1 fruit fly cellular context compared by ENCODE assay signal in genomic region chr2L:7042150-7042811, dm6.
TF ChIP-seq lines count a peak whose summit lies in the region.

No protein-coding gene starts in this region.

TF ChIP-seq in whole organism, embryonic, 481 proteins besides CTCF, POLR2A, EP300 and RAD21 (continued from another document and continues in another):
- peak; percentile 38 for TF ChIP-seq Ssrp (tag; optimal IDR thresholded peaks at IDR 0.05; lab: Kevin White, UChicago)
- 0 out of 3 replicates have a peak, but pooled peaks have one; percentile 61 for TF ChIP-seq jigr1 (GFP tag; IDR thresholded peaks at IDR 0.05; lab: Robert Waterston, UW)
- no peak for TF ChIP-seq tin (GFP tag; optimal IDR thresholded peaks at IDR 0.05; lab: Kevin White, UChicago)
- peak; percentile 55 for TF ChIP-seq knrl (GFP tag; IDR thresholded peaks at IDR 0.05; lab: Robert Waterston, UW; ENCODE audit: partially characterized antibody)
- TF ChIP-seq tap (tag; optimal IDR thresholded peaks at IDR 0.05; lab: Kevin White, UChicago): no peak
- TF ChIP-seq Spps (tag; optimal IDR thresholded peaks at IDR 0.05; lab: Kevin White, UChicago): no peak
- no peak for TF ChIP-seq bab2 (GFP tag; optimal IDR thresholded peaks at IDR 0.05; lab: Kevin White, UChicago)
- TF ChIP-seq Atf6 (GFP tag; IDR thresholded peaks at IDR 0.05; lab: Robert Waterston, UW): no peak
- TF ChIP-seq CG11695 (GFP tag; IDR thresholded peaks at IDR 0.05; lab: Robert Waterston, UW): peak; percentile 53; the same call in 1 of the 3 replicates
- peak; percentile 82 for TF ChIP-seq dm (GFP tag; optimal IDR thresholded peaks at IDR 0.05; lab: Kevin White, UChicago)
- TF ChIP-seq unc-4 (GFP tag; IDR thresholded peaks at IDR 0.05; lab: Robert Waterston, UW; ENCODE audit: partially characterized antibody): peak; percentile 69
- TF ChIP-seq ken (GFP tag; IDR thresholded peaks at IDR 0.05; lab: Robert Waterston, UW): peak; percentile 66; the same call in 2 of the 3 replicates
- no peak; the same call in 1 of the 2 replicates for TF ChIP-seq CG1024 (GFP tag; IDR thresholded peaks at IDR 0.05; lab: Robert Waterston, UW)
- peak; percentile 93 for TF ChIP-seq CG12659 (GFP tag; optimal IDR thresholded peaks at IDR 0.05; lab: Kevin White, UChicago)
- no peak for TF ChIP-seq sim (GFP tag; IDR thresholded peaks at IDR 0.05; lab: Robert Waterston, UW)
- TF ChIP-seq CG18599 (GFP tag; optimal IDR thresholded peaks at IDR 0.05; lab: Kevin White, UChicago): peak; percentile 57
- TF ChIP-seq CG8281 (tag; optimal IDR thresholded peaks at IDR 0.05; lab: Kevin White, UChicago): no peak
- TF ChIP-seq CG17359 (tag; optimal IDR thresholded peaks at IDR 0.05; lab: Kevin White, UChicago): no peak
- TF ChIP-seq nerfin-1 (tag; optimal IDR thresholded peaks at IDR 0.05; lab: Kevin White, UChicago): peak; percentile 35
- no peak for TF ChIP-seq CG4820 (GFP tag; optimal IDR thresholded peaks at IDR 0.05; lab: Kevin White, UChicago)
- peak; percentile 58 for TF ChIP-seq gem (tag; optimal IDR thresholded peaks at IDR 0.05; lab: Kevin White, UChicago)
- TF ChIP-seq CG30431 (GFP tag; optimal IDR thresholded peaks at IDR 0.05; lab: Kevin White, UChicago): no peak
- TF ChIP-seq Sry-β (GFP tag; optimal IDR thresholded peaks at IDR 0.05; lab: Kevin White, UChicago): peak; percentile 22
- no peak for TF ChIP-seq jumu (GFP tag; optimal IDR thresholded peaks at IDR 0.05; lab: Kevin White, UChicago)
- TF ChIP-seq CG12391 (tag; optimal IDR thresholded peaks at IDR 0.05; lab: Kevin White, UChicago): peak; percentile 52
- peak; percentile 29; the same call in 1 of the 3 replicates for TF ChIP-seq CG14860 (GFP tag; IDR thresholded peaks at IDR 0.05; lab: Robert Waterston, UW; ENCODE audit: partially characterized antibody)
- peak; percentile 39 for TF ChIP-seq twi (tag; optimal IDR thresholded peaks at IDR 0.05; lab: Kevin White, UChicago)
- TF ChIP-seq CG17328 (GFP tag; IDR thresholded peaks at IDR 0.05; lab: Robert Waterston, UW): peak; percentile 64
- TF ChIP-seq Atf-2 (GFP tag; optimal IDR thresholded peaks at IDR 0.05; lab: Kevin White, UChicago): no peak
- peak; percentile 61 for TF ChIP-seq CG7839 (tag; optimal IDR thresholded peaks at IDR 0.05; lab: Kevin White, UChicago)
- TF ChIP-seq z (GFP tag; IDR thresholded peaks at IDR 0.05; lab: Robert Waterston, UW): no peak
- TF ChIP-seq CG15601 (tag; optimal IDR thresholded peaks at IDR 0.05; lab: Kevin White, UChicago): peak; percentile 8
- TF ChIP-seq toy (GFP tag; IDR thresholded peaks at IDR 0.05; lab: Robert Waterston, UW): no peak
- peak; percentile 31 for TF ChIP-seq CG12744 (GFP tag; optimal IDR thresholded peaks at IDR 0.05; lab: Kevin White, UChicago)
- no peak for TF ChIP-seq CG7271 (tag; optimal IDR thresholded peaks at IDR 0.05; lab: Kevin White, UChicago)
- TF ChIP-seq Fer2 (tag; optimal IDR thresholded peaks at IDR 0.05; lab: Kevin White, UChicago): no peak
- TF ChIP-seq CG6683 (GFP tag; optimal IDR thresholded peaks at IDR 0.05; lab: Kevin White, UChicago): no peak
- TF ChIP-seq phol (tag; optimal IDR thresholded peaks at IDR 0.05; lab: Kevin White, UChicago): peak; percentile 21
- TF ChIP-seq Side (GFP tag; optimal IDR thresholded peaks at IDR 0.05; lab: Kevin White, UChicago): peak; percentile 53
- peak; percentile 49 for TF ChIP-seq CG13775 (GFP tag; optimal IDR thresholded peaks at IDR 0.05; lab: Kevin White, UChicago)
- TF ChIP-seq exex (tag; optimal IDR thresholded peaks at IDR 0.05; lab: Kevin White, UChicago): peak; percentile 12
- peak; percentile 63 for TF ChIP-seq CG13894 (tag; optimal IDR thresholded peaks at IDR 0.05; lab: Kevin White, UChicago)
- peak; percentile 66 for TF ChIP-seq CG2120 (GFP tag; optimal IDR thresholded peaks at IDR 0.05; lab: Kevin White, UChicago)
- TF ChIP-seq CG30403 (GFP tag; optimal IDR thresholded peaks at IDR 0.05; lab: Kevin White, UChicago): peak; percentile 44
- TF ChIP-seq ssp (GFP tag; IDR thresholded peaks at IDR 0.05; lab: Robert Waterston, UW): peak; percentile 29; the same call in 1 of the 2 replicates
- TF ChIP-seq wek (GFP tag; optimal IDR thresholded peaks at IDR 0.05; lab: Kevin White, UChicago): no peak
- TF ChIP-seq Aef1 (GFP tag; IDR thresholded peaks at IDR 0.05; lab: Robert Waterston, UW): peak; percentile 40
- peak; percentile 71 for TF ChIP-seq CG34224 (GFP tag; IDR thresholded peaks at IDR 0.05; lab: Robert Waterston, UW; ENCODE audit: partially characterized antibody)
- peak; percentile 59 for TF ChIP-seq her (GFP tag; optimal IDR thresholded peaks at IDR 0.05; lab: Kevin White, UChicago)
- peak; percentile 79 for TF ChIP-seq Hmr (GFP tag; optimal IDR thresholded peaks at IDR 0.05; lab: Kevin White, UChicago)
- TF ChIP-seq HLH4C (GFP tag; IDR thresholded peaks at IDR 0.05; lab: Robert Waterston, UW; ENCODE audit: partially characterized antibody): peak; percentile 59
- no peak for TF ChIP-seq Dip2 (GFP tag; IDR thresholded peaks at IDR 0.05; lab: Robert Waterston, UW)
- peak; percentile 65 for TF ChIP-seq disco-r (GFP tag; optimal IDR thresholded peaks at IDR 0.05; lab: Kevin White, UChicago)
- no peak for TF ChIP-seq sc (optimal IDR thresholded peaks at IDR 0.05; lab: Kevin White, UChicago)
- no peak for TF ChIP-seq sc (GFP tag; optimal IDR thresholded peaks at IDR 0.05; lab: Kevin White, UChicago)
- no peak for TF ChIP-seq h (optimal IDR thresholded peaks at IDR 0.05; lab: Kevin White, UChicago)
- no peak for TF ChIP-seq ATbp (GFP tag; optimal IDR thresholded peaks at IDR 0.05; lab: Kevin White, UChicago)
- peak; percentile 98 for TF ChIP-seq E2f2 (GFP tag; IDR thresholded peaks at IDR 0.05; lab: Robert Waterston, UW)
- TF ChIP-seq peb (GFP tag; IDR thresholded peaks at IDR 0.05; lab: Robert Waterston, UW): no peak
- no peak for TF ChIP-seq br (optimal IDR thresholded peaks at IDR 0.05; lab: Kevin White, UChicago)
- no peak for TF ChIP-seq NC2α (GFP tag; optimal IDR thresholded peaks at IDR 0.05; lab: Kevin White, UChicago)
- TF ChIP-seq CG31388 (GFP tag; optimal IDR thresholded peaks at IDR 0.05; lab: Kevin White, UChicago): no peak
- TF ChIP-seq gt (GFP tag; IDR thresholded peaks at IDR 0.05; lab: Robert Waterston, UW): no peak
- TF ChIP-seq CG13424 (tag; optimal IDR thresholded peaks at IDR 0.05; lab: Kevin White, UChicago): peak; percentile 30
- TF ChIP-seq Hsf (GFP tag; optimal IDR thresholded peaks at IDR 0.05; lab: Kevin White, UChicago): no peak
- TF ChIP-seq CG17829 (tag; optimal IDR thresholded peaks at IDR 0.05; lab: Kevin White, UChicago): peak; percentile 41
- no peak for TF ChIP-seq trh (GFP tag; optimal IDR thresholded peaks at IDR 0.05; lab: Kevin White, UChicago)
- peak; percentile 61 for TF ChIP-seq CG10366 (GFP tag; IDR thresholded peaks at IDR 0.05; lab: Robert Waterston, UW)
- peak; percentile 52; the same call in 1 of the 2 replicates for TF ChIP-seq wdn (GFP tag; IDR thresholded peaks at IDR 0.05; lab: Robert Waterston, UW)
- no peak; the same call in none of the 2 replicates for TF ChIP-seq H2.0 (GFP tag; IDR thresholded peaks at IDR 0.05; lab: Robert Waterston, UW)
- peak; percentile 33 for TF ChIP-seq CG2712 (tag; optimal IDR thresholded peaks at IDR 0.05; lab: Kevin White, UChicago)
- TF ChIP-seq BEAF-32 (GFP tag; optimal IDR thresholded peaks at IDR 0.05; lab: Kevin White, UChicago): peak; percentile 66
- TF ChIP-seq unpg (GFP tag; optimal IDR thresholded peaks at IDR 0.05; lab: Kevin White, UChicago): no peak
- peak; percentile 73 for TF ChIP-seq Lhr (GFP tag; optimal IDR thresholded peaks at IDR 0.05; lab: Kevin White, UChicago)
- TF ChIP-seq fu2 (GFP tag; optimal IDR thresholded peaks at IDR 0.05; lab: Kevin White, UChicago): peak; percentile 28
- TF ChIP-seq CG16813 (GFP tag; IDR thresholded peaks at IDR 0.05; lab: Robert Waterston, UW; ENCODE audit: partially characterized antibody): peak; percentile 68
- TF ChIP-seq CG1233 (GFP tag; optimal IDR thresholded peaks at IDR 0.05; lab: Kevin White, UChicago): peak; percentile 43
- no peak for TF ChIP-seq bowl (GFP tag; IDR thresholded peaks at IDR 0.05; lab: Robert Waterston, UW)
- TF ChIP-seq Blimp-1 (GFP tag; optimal IDR thresholded peaks at IDR 0.05; lab: Kevin White, UChicago): peak; percentile 9
- no peak for TF ChIP-seq az2 (GFP tag; optimal IDR thresholded peaks at IDR 0.05; lab: Kevin White, UChicago)
- TF ChIP-seq CG17385 (GFP tag; optimal IDR thresholded peaks at IDR 0.05; lab: Kevin White, UChicago): peak; percentile 57
- TF ChIP-seq maf-S (GFP tag; optimal IDR thresholded peaks at IDR 0.05; lab: Kevin White, UChicago): no peak
- peak; percentile 5 for TF ChIP-seq fd3F (GFP tag; optimal IDR thresholded peaks at IDR 0.05; lab: Kevin White, UChicago)
- TF ChIP-seq CG10147 (GFP tag; optimal IDR thresholded peaks at IDR 0.05; lab: Kevin White, UChicago): peak; percentile 31
- TF ChIP-seq CG10462 (GFP tag; optimal IDR thresholded peaks at IDR 0.05; lab: Kevin White, UChicago): no peak
- TF ChIP-seq CG9876 (GFP tag; optimal IDR thresholded peaks at IDR 0.05; lab: Kevin White, UChicago): no peak
- no peak for TF ChIP-seq CG8359 (GFP tag; optimal IDR thresholded peaks at IDR 0.05; lab: Kevin White, UChicago; ENCODE audit: borderline replicate concordance)
- peak; percentile 58 for TF ChIP-seq CG16779 (GFP tag; IDR thresholded peaks at IDR 0.05; lab: Robert Waterston, UW)
- peak; percentile 92 for TF ChIP-seq kah (GFP tag; optimal IDR thresholded peaks at IDR 0.05; lab: Kevin White, UChicago)
- peak; percentile 21 for TF ChIP-seq NK7.1 (GFP tag; optimal IDR thresholded peaks at IDR 0.05; lab: Kevin White, UChicago)
- TF ChIP-seq Hr3 (GFP tag; optimal IDR thresholded peaks at IDR 0.05; lab: Kevin White, UChicago): peak; percentile 29
- no peak for TF ChIP-seq mld (GFP tag; IDR thresholded peaks at IDR 0.05; lab: Robert Waterston, UW; ENCODE audit: partially characterized antibody)
- TF ChIP-seq chm (GFP tag; IDR thresholded peaks at IDR 0.05; lab: Robert Waterston, UW): peak; percentile 64
- peak; percentile 47; the same call in 1 of the 2 replicates for TF ChIP-seq inv (GFP tag; IDR thresholded peaks at IDR 0.05; lab: Robert Waterston, UW; ENCODE audit: partially characterized antibody)
- peak; percentile 59 for TF ChIP-seq hbn (GFP tag; IDR thresholded peaks at IDR 0.05; lab: Robert Waterston, UW; ENCODE audit: partially characterized antibody)
- TF ChIP-seq CG4328 (GFP tag; optimal IDR thresholded peaks at IDR 0.05; lab: Kevin White, UChicago): peak; percentile 26
- peak; percentile 68 for TF ChIP-seq Ets65A (GFP tag; lab: Kevin White, UChicago)
- no peak for TF ChIP-seq oc (tag; optimal IDR thresholded peaks at IDR 0.05; lab: Kevin White, UChicago)
- peak; percentile 73 for TF ChIP-seq Drgx (GFP tag; IDR thresholded peaks at IDR 0.05; lab: Robert Waterston, UW)
- peak; percentile 46 for TF ChIP-seq Nf-YC (tag; optimal IDR thresholded peaks at IDR 0.05; lab: Kevin White, UChicago)
- no peak for TF ChIP-seq en (GFP tag; optimal IDR thresholded peaks at IDR 0.05; lab: Kevin White, UChicago)
- TF ChIP-seq sr (GFP tag; IDR thresholded peaks at IDR 0.05; lab: Robert Waterston, UW): peak; percentile 6; the same call in 1 of the 3 replicates
- TF ChIP-seq psq (GFP tag; optimal IDR thresholded peaks at IDR 0.05; lab: Kevin White, UChicago): no peak
- TF ChIP-seq MESR4 (GFP tag; optimal IDR thresholded peaks at IDR 0.05; lab: Kevin White, UChicago): peak; percentile 66
- no peak for TF ChIP-seq aop (GFP tag; IDR thresholded peaks at IDR 0.05; lab: Robert Waterston, UW)
- TF ChIP-seq Optix (GFP tag; IDR thresholded peaks at IDR 0.05; lab: Robert Waterston, UW): peak; percentile 70; the same call in 2 of the 3 replicates
- peak; percentile 37; the same call in 1 of the 3 replicates for TF ChIP-seq CG7963 (GFP tag; IDR thresholded peaks at IDR 0.05; lab: Robert Waterston, UW; ENCODE audit: partially characterized antibody)
- peak; percentile 58 for TF ChIP-seq mirr (GFP tag; optimal IDR thresholded peaks at IDR 0.05; lab: Kevin White, UChicago)
- TF ChIP-seq Ptx1 (GFP tag; IDR thresholded peaks at IDR 0.05; lab: Robert Waterston, UW): peak; percentile 68
- peak; percentile 67 for TF ChIP-seq caup (GFP tag; optimal IDR thresholded peaks at IDR 0.05; lab: Kevin White, UChicago; ENCODE audit: severe bottlenecking)
- TF ChIP-seq ase (GFP tag; IDR thresholded peaks at IDR 0.05; lab: Robert Waterston, UW): peak; percentile 51; the same call in 1 of the 3 replicates
- TF ChIP-seq Kr (GFP tag; optimal IDR thresholded peaks at IDR 0.05; lab: Kevin White, UChicago): no peak
- no peak for TF ChIP-seq CG4282 (GFP tag; optimal IDR thresholded peaks at IDR 0.05; lab: Kevin White, UChicago)
- TF ChIP-seq CoRest (tag; optimal IDR thresholded peaks at IDR 0.05; lab: Kevin White, UChicago): peak; percentile 3
- peak; percentile 42; the same call in 1 of the 3 replicates for TF ChIP-seq vnd (GFP tag; IDR thresholded peaks at IDR 0.05; lab: Robert Waterston, UW; ENCODE audit: partially characterized antibody)
- TF ChIP-seq gsb-n (tag; optimal IDR thresholded peaks at IDR 0.05; lab: Kevin White, UChicago): no peak
- TF ChIP-seq Xbp1 (GFP tag; optimal IDR thresholded peaks at IDR 0.05; lab: Kevin White, UChicago): peak; percentile 31
- TF ChIP-seq cato (GFP tag; optimal IDR thresholded peaks at IDR 0.05; lab: Kevin White, UChicago; ENCODE audit: borderline replicate concordance): no peak
- peak; percentile 60 for TF ChIP-seq NFAT (GFP tag; IDR thresholded peaks at IDR 0.05; lab: Robert Waterston, UW)
- peak; percentile 26 for TF ChIP-seq nau (GFP tag; optimal IDR thresholded peaks at IDR 0.05; lab: Kevin White, UChicago)
- no peak for TF ChIP-seq CG16815 (GFP tag; optimal IDR thresholded peaks at IDR 0.05; lab: Kevin White, UChicago)
- peak; percentile 3 for TF ChIP-seq Six4 (GFP tag; optimal IDR thresholded peaks at IDR 0.05; lab: Kevin White, UChicago)
- TF ChIP-seq ab (GFP tag; optimal IDR thresholded peaks at IDR 0.05; lab: Kevin White, UChicago): no peak
- TF ChIP-seq slp2 (GFP tag; optimal IDR thresholded peaks at IDR 0.05; lab: Kevin White, UChicago): no peak
- peak; percentile 55 for TF ChIP-seq Hand (GFP tag; optimal IDR thresholded peaks at IDR 0.05; lab: Kevin White, UChicago)
- TF ChIP-seq Ada2b (GFP tag; IDR thresholded peaks at IDR 0.05; lab: Robert Waterston, UW): peak; percentile 52
- TF ChIP-seq emc (GFP tag; optimal IDR thresholded peaks at IDR 0.05; lab: Kevin White, UChicago): no peak
- TF ChIP-seq CG15514 (GFP tag; optimal IDR thresholded peaks at IDR 0.05; lab: Kevin White, UChicago): peak; percentile 86
- TF ChIP-seq stc (GFP tag; IDR thresholded peaks at IDR 0.05; lab: Robert Waterston, UW): peak; percentile 29
- TF ChIP-seq Asciz (GFP tag; optimal IDR thresholded peaks at IDR 0.05; lab: Kevin White, UChicago): peak; percentile 22
